Worm (Caenorhabditis elegans) whole organism, young adult: ENCODE data around the gene C45H4.18.

Source experiments
- D2030.7 ChIP-seq: fragments of 200-800 bp; sonication (Bioruptor generic); IDR thresholded peaks from 2 replicates; pipeline ENCODE4 v1.3.6; 2022; ENCODE audit warnings: missing genetic modification reagents, missing genetic modification characterization, missing compliant biosample characterization
- F33H1.4 ChIP-seq: fragments of 200-800 bp; sonication (Bioruptor generic); IDR thresholded peaks from 2 replicates; pipeline ENCODE4 v1.3.6; 2022; ENCODE audit warnings: missing genetic modification reagents, missing genetic modification characterization, missing compliant biosample characterization
- Y67H2A.10 ChIP-seq: fragments of 200-800 bp; sonication (Bioruptor generic); conservative IDR thresholded peaks from 2 replicates; pipeline ENCODE4 v1.3.6; 2022; ENCODE audit warnings: missing genetic modification reagents, missing genetic modification characterization, missing compliant biosample characterization
- ama-1 ChIP-seq, 3 experiments: fragments of 150-350 bp in 1 of 3; sonication (generic microtip) in 2 of 3; optimal IDR thresholded peaks; 2 replicates each; lab custom pipeline; 2014 to 2018; ENCODE audit warnings: missing biosample characterization in 2 of 3, missing genetic modification characterization in 2 of 3, missing genetic modification reagents in 2 of 3
- aptf-2 ChIP-seq: fragments of 200-800 bp; sonication (Bioruptor generic); conservative IDR thresholded peaks from 2 replicates; pipeline ENCODE4 v1.3.6; 2022; ENCODE audit warnings: missing genetic modification reagents, missing genetic modification characterization, missing compliant biosample characterization
- atf-7 ChIP-seq: sonication (generic microtip); optimal IDR thresholded peaks from 2 replicates; lab custom pipeline; 2017; ENCODE audit warnings: mild to moderate bottlenecking, missing genetic modification characterization, missing compliant biosample characterization
- attf-3 ChIP-seq: fragments of 200-800 bp; sonication (Bioruptor generic); conservative IDR thresholded peaks from 2 replicates; pipeline ENCODE4 v1.3.6; 2022; ENCODE audit warnings: missing genetic modification reagents, missing genetic modification characterization, missing compliant biosample characterization
- attf-5 ChIP-seq: fragments of 200-800 bp; sonication (Bioruptor generic); optimal IDR thresholded peaks from 2 replicates; lab custom pipeline; 2018; ENCODE audit warnings: mild to moderate bottlenecking, missing genetic modification characterization, missing compliant biosample characterization
- cebp-1 ChIP-seq, 2 experiments: fragments of 200-800 bp in 1 of 2; sonication (Bioruptor generic) in 1 of 2; sonication (generic microtip) in 1 of 2; IDR thresholded peaks in 1 of 2; optimal IDR thresholded peaks in 1 of 2; 2 replicates each; pipeline versions ENCODE4 v1.3.6 to Lab custom; 2017 to 2022; ENCODE audit warnings: missing compliant biosample characterization in 2 of 2, missing genetic modification characterization in 2 of 2, mild to moderate bottlenecking in 1 of 2, missing genetic modification reagents in 1 of 2, moderate library complexity in 1 of 2
- ceh-27 ChIP-seq: fragments of 200-800 bp; sonication (Bioruptor generic); optimal IDR thresholded peaks from 2 replicates; lab custom pipeline; 2018; ENCODE audit warnings: mild to moderate bottlenecking, missing genetic modification characterization, moderate library complexity, missing compliant biosample characterization
- ceh-40 ChIP-seq: fragments of 200-800 bp; sonication (Bioruptor generic); IDR thresholded peaks from 2 replicates; pipeline ENCODE4 v1.3.6; 2022; ENCODE audit warnings: missing genetic modification characterization, missing compliant biosample characterization
- ceh-58 ChIP-seq: fragments of 200-800 bp; sonication (Bioruptor generic); IDR thresholded peaks from 2 replicates; pipeline ENCODE4 v1.3.6; 2022; ENCODE audit warnings: missing genetic modification characterization, missing compliant biosample characterization
- ceh-91 ChIP-seq: fragments of 200-800 bp; sonication (Bioruptor generic); IDR thresholded peaks from 2 replicates; pipeline ENCODE4 v1.3.6; 2022; ENCODE audit warnings: missing genetic modification reagents, missing genetic modification characterization, missing compliant biosample characterization
- chd-7 ChIP-seq: sonication (generic microtip); optimal IDR thresholded peaks from 2 replicates; lab custom pipeline; 2016; ENCODE audit warnings: mild to moderate bottlenecking, missing genetic modification characterization, moderate library complexity, missing compliant biosample characterization
- efl-1 ChIP-seq: fragments of 150-350 bp; optimal IDR thresholded peaks from 2 replicates; lab custom pipeline; 2014; ENCODE audit warnings: missing biosample characterization, missing genetic modification reagents, missing genetic modification characterization
- egl-44 ChIP-seq: fragments of 200-800 bp; sonication (Bioruptor generic); IDR thresholded peaks from 2 replicates; pipeline ENCODE4 v1.3.6; 2022; ENCODE audit warnings: missing genetic modification reagents, missing genetic modification characterization, missing compliant biosample characterization
- fkh-3 ChIP-seq: sonication (generic microtip); optimal IDR thresholded peaks from 2 replicates; lab custom pipeline; 2016; ENCODE audit warnings: mild to moderate bottlenecking, missing genetic modification characterization, missing compliant biosample characterization
- hmg-1.2 ChIP-seq: fragments of 200-800 bp; sonication (Bioruptor generic); IDR thresholded peaks from 2 replicates; pipeline ENCODE4 v1.3.6; 2022; ENCODE audit warnings: missing genetic modification reagents, missing genetic modification characterization, missing compliant biosample characterization
- hsf-1 ChIP-seq: fragments of 200-800 bp; sonication (Bioruptor generic); IDR thresholded peaks from 2 replicates; pipeline ENCODE4 v1.3.6; 2022; ENCODE audit warnings: missing genetic modification reagents, missing genetic modification characterization, missing compliant biosample characterization
- lag-1 ChIP-seq: fragments of 200-800 bp; sonication (Bioruptor generic); IDR thresholded peaks from 2 replicates; pipeline ENCODE4 v1.3.6; 2022; ENCODE audit warnings: missing genetic modification reagents, missing genetic modification characterization, missing compliant biosample characterization
- lin-35 ChIP-seq, 3 experiments: fragments of 150-350 bp in 2 of 3; sonication (generic microtip) in 1 of 3; optimal IDR thresholded peaks; 2 replicates each; lab custom pipeline; 2014 to 2018; ENCODE audit warnings: missing biosample characterization in 3 of 3, missing genetic modification characterization in 3 of 3, missing genetic modification reagents in 3 of 3
- lin-40 ChIP-seq: sonication (generic microtip); optimal IDR thresholded peaks from 2 replicates; lab custom pipeline; 2016; ENCODE audit warnings: missing genetic modification characterization, mild to moderate bottlenecking, missing compliant biosample characterization, missing genotype, missing genetic modification reagents
- lin-54 ChIP-seq: fragments of 200-800 bp; sonication (Bioruptor generic); optimal IDR thresholded peaks from 2 replicates; lab custom pipeline; 2018; ENCODE audit warnings: mild to moderate bottlenecking, missing genetic modification characterization, missing compliant biosample characterization
- madf-10 ChIP-seq: sonication (generic microtip); optimal IDR thresholded peaks from 2 replicates; lab custom pipeline; 2016; ENCODE audit warnings: mild to moderate bottlenecking, missing genetic modification characterization, missing compliant biosample characterization
- madf-3 ChIP-seq: fragments of 200-800 bp; sonication (Bioruptor generic); IDR thresholded peaks from 2 replicates; pipeline ENCODE4 v1.3.6; 2022; ENCODE audit warnings: missing genetic modification reagents, missing genetic modification characterization, missing compliant biosample characterization
- nfya-2 ChIP-seq: fragments of 200-800 bp; sonication (Bioruptor generic); IDR thresholded peaks from 2 replicates; pipeline ENCODE4 v1.3.6; 2022; ENCODE audit warnings: missing genetic modification reagents, missing genetic modification characterization, missing compliant biosample characterization
- nhr-27 ChIP-seq: fragments of 200-800 bp; sonication (Bioruptor generic); optimal IDR thresholded peaks from 2 replicates; lab custom pipeline; 2018; ENCODE audit warnings: mild to moderate bottlenecking, missing genetic modification characterization, moderate library complexity, missing compliant biosample characterization
- nhr-80 ChIP-seq: sonication (generic microtip); optimal IDR thresholded peaks from 2 replicates; lab custom pipeline; 2016; ENCODE audit warnings: missing genetic modification characterization, missing compliant biosample characterization
- nhr-90 ChIP-seq: sonication (generic microtip); optimal IDR thresholded peaks from 2 replicates; lab custom pipeline; 2016; ENCODE audit warnings: missing genotype, mild to moderate bottlenecking, missing genetic modification characterization, missing compliant biosample characterization
- rcor-1 ChIP-seq: fragments of 200-800 bp; sonication (Bioruptor generic); IDR thresholded peaks from 2 replicates; pipeline ENCODE4 v1.3.6; 2022; ENCODE audit warnings: missing genetic modification reagents, missing genetic modification characterization, missing compliant biosample characterization
- sea-2 ChIP-seq: fragments of 200-800 bp; sonication (Bioruptor generic); IDR thresholded peaks from 2 replicates; pipeline ENCODE4 v1.3.6; 2022; ENCODE audit warnings: missing genetic modification characterization, missing compliant biosample characterization
- snpc-1.3 ChIP-seq: sonication (generic microtip); optimal IDR thresholded peaks from 2 replicates; lab custom pipeline; 2017; ENCODE audit warnings: missing genetic modification characterization, mild to moderate bottlenecking, missing compliant biosample characterization, antibody characterized with exemption, moderate library complexity, missing genotype, missing genetic modification reagents; ENCODE audit not compliant: insufficient read depth
- tbp1 ChIP-seq: fragments of 200-800 bp; sonication (Bioruptor generic); optimal IDR thresholded peaks from 2 replicates; lab custom pipeline; 2018; ENCODE audit warnings: mild to moderate bottlenecking, missing genetic modification characterization, missing compliant biosample characterization
- unc-130 ChIP-seq: sonication (generic microtip); optimal IDR thresholded peaks from 2 replicates; lab custom pipeline; 2016; ENCODE audit warnings: missing genetic modification reagents, missing genetic modification characterization, missing compliant biosample characterization
- zfh-2 ChIP-seq: fragments of 200-800 bp; sonication (Bioruptor generic); conservative IDR thresholded peaks from 2 replicates; pipeline ENCODE4 v1.3.6; 2022; ENCODE audit warnings: missing genetic modification reagents, missing genetic modification characterization, missing compliant biosample characterization
- ztf-18 ChIP-seq: sonication (generic microtip); optimal IDR thresholded peaks from 2 replicates; lab custom pipeline; 2016; ENCODE audit warnings: missing genotype, mild to moderate bottlenecking, missing genetic modification characterization, missing compliant biosample characterization
- ztf-28 ChIP-seq: fragments of 200-800 bp; sonication (Bioruptor generic); IDR thresholded peaks from 2 replicates; pipeline ENCODE4 v1.3.6; 2022; ENCODE audit warnings: missing genetic modification reagents, missing genetic modification characterization, missing compliant biosample characterization
- ztf-3 ChIP-seq: fragments of 200-800 bp; sonication (Bioruptor generic); optimal IDR thresholded peaks from 2 replicates; lab custom pipeline; 2018; ENCODE audit warnings: mild to moderate bottlenecking, missing genetic modification characterization, missing compliant biosample characterization
- ztf-6 ChIP-seq: fragments of 200-800 bp; sonication (Bioruptor generic); IDR thresholded peaks from 2 replicates; pipeline ENCODE4 v1.3.6; 2022; ENCODE audit warnings: missing genetic modification reagents, missing genetic modification characterization, missing compliant biosample characterization

Gene C45H4.18

ce11 chrV:2211936-2212335 lies 36.6 kb downstream of the C45H4.18 start, which contains the start of gene nhr-133:
Gene nhr-133 (minus strand): TSS chrV:2212118.
- TF ChIP-seq hmg-1.2 (GFP tag; lab: Robert Waterston, UW) (peak; percentile 43; the same call in 1 of the 2 replicates), ama-1 (optimal IDR thresholded peaks at IDR 0.05; lab: Kevin White, UChicago) (no peak), ama-1 (GFP tag; optimal IDR thresholded peaks at IDR 0.05; lab: Kevin White, UChicago) (no peak), zfh-2 (GFP tag; lab: Robert Waterston, UW) (peak; percentile 47; the same call in 1 of the 2 replicates), atf-7 (no peak), nhr-80 (peak; percentile 16)

- TF ChIP-seq attf-5 (GFP tag; lab: Kevin White, UChicago), result peak; percentile 8
- no peak for TF ChIP-seq ztf-28 (GFP tag; lab: Robert Waterston, UW)
- TF ChIP-seq nhr-80, result peak; percentile 7
- peak; percentile 36; the same call in 1 of the 2 replicates for TF ChIP-seq hmg-1.2 (GFP tag; lab: Robert Waterston, UW)
- TF ChIP-seq unc-130 (GFP tag; lab: Kevin White, UChicago), result no peak
- TF ChIP-seq ceh-91 (GFP tag; lab: Robert Waterston, UW), result no peak
- TF ChIP-seq Y67H2A.10, result no peak
- no peak for TF ChIP-seq lin-35 (GFP tag; optimal IDR thresholded peaks at IDR 0.05; lab: Kevin White, UChicago)
- TF ChIP-seq cebp-1 (GFP tag; IDR thresholded peaks at IDR 0.05; lab: Robert Waterston, UW), result no peak
- peak; percentile 52 for TF ChIP-seq cebp-1 (tag; optimal IDR thresholded peaks at IDR 0.05; lab: Kevin White, UChicago)
- TF ChIP-seq ztf-6 (GFP tag; lab: Robert Waterston, UW), result no peak
Measured at ce11 chrV:2214428-2215038, 39.2 kb downstream of the C45H4.18 start, which contains the start of gene nhr-184. Gene nhr-184 (minus strand): TSS chrV:2214478.

- no peak for TF ChIP-seq tbp1 (GFP tag; lab: Kevin White, UChicago)
- TF ChIP-seq nhr-80, result no peak
- TF ChIP-seq snpc-1.3, result no peak
- no peak for TF ChIP-seq lin-54
Measured at ce11 chrV:2215352-2215751, 40.0 kb downstream of the C45H4.18 start, which contains the start of gene nstp-8. Gene nstp-8 (plus strand): TSS chrV:2215652.

ce11 chrV:2216927-2217326 lies 41.6 kb downstream of the C45H4.18 start:
- no peak for TF ChIP-seq ama-1 (optimal IDR thresholded peaks at IDR 0.05; lab: Kevin White, UChicago)
- TF ChIP-seq ama-1 (GFP tag; optimal IDR thresholded peaks at IDR 0.05; lab: Kevin White, UChicago), result no peak
- TF ChIP-seq lin-40 (tag; lab: Kevin White, UChicago), result no peak
- no peak for TF ChIP-seq aptf-2 (GFP tag; lab: Robert Waterston, UW)
- TF ChIP-seq ceh-58 (GFP tag; lab: Robert Waterston, UW), result no peak
- no peak for TF ChIP-seq nhr-80
- no peak for TF ChIP-seq hsf-1 (GFP tag; lab: Robert Waterston, UW)
- no peak for TF ChIP-seq lag-1 (GFP tag; lab: Robert Waterston, UW)

- TF ChIP-seq nhr-90 (tag; lab: Kevin White, UChicago), result no peak
- TF ChIP-seq F33H1.4 (GFP tag; lab: Robert Waterston, UW), result no peak
- TF ChIP-seq ceh-27 (GFP tag; lab: Kevin White, UChicago), result peak; percentile 17
- TF ChIP-seq ztf-18 (tag; lab: Kevin White, UChicago), result no peak
- no peak for TF ChIP-seq lin-40 (tag; lab: Kevin White, UChicago)
- TF ChIP-seq attf-5 (GFP tag; lab: Kevin White, UChicago), result peak; percentile 91
- TF ChIP-seq rcor-1 (GFP tag; lab: Robert Waterston, UW), result no peak
- TF ChIP-seq madf-3 (GFP tag; lab: Robert Waterston, UW), result no peak
- no peak for TF ChIP-seq fkh-3 (tag; lab: Kevin White, UChicago)
- no peak for TF ChIP-seq chd-7
- no peak for TF ChIP-seq nhr-27 (tag; lab: Kevin White, UChicago)
- TF ChIP-seq ceh-40, result no peak
- TF ChIP-seq D2030.7 (GFP tag; lab: Robert Waterston, UW), result no peak
- TF ChIP-seq nhr-80, result peak; percentile 68
- TF ChIP-seq hmg-1.2 (GFP tag; lab: Robert Waterston, UW), result peak; percentile 23; the same call in 1 of the 2 replicates
- TF ChIP-seq madf-10 (tag; lab: Kevin White, UChicago), result no peak
- no peak for TF ChIP-seq nfya-2 (GFP tag; lab: Robert Waterston, UW)
- TF ChIP-seq attf-3, result no peak
- TF ChIP-seq efl-1 (GFP tag; lab: Kevin White, UChicago), result no peak
- no peak for TF ChIP-seq ztf-3
- no peak for TF ChIP-seq sea-2
- no peak for TF ChIP-seq egl-44 (GFP tag; lab: Robert Waterston, UW)
- peak; percentile 94 for TF ChIP-seq cebp-1 (GFP tag; IDR thresholded peaks at IDR 0.05; lab: Robert Waterston, UW)
- peak; percentile 98 for TF ChIP-seq cebp-1 (tag; optimal IDR thresholded peaks at IDR 0.05; lab: Kevin White, UChicago)
Measured at ce11 chrV:2218803-2219202, 43.5 kb downstream of the C45H4.18 start, which contains the start of gene nhr-56. Gene nhr-56 (plus strand): TSS chrV:2219004.
